Comparison of ENCODE assay signal across 2 fruit fly cellular contexts in the genomic region with DNA sequence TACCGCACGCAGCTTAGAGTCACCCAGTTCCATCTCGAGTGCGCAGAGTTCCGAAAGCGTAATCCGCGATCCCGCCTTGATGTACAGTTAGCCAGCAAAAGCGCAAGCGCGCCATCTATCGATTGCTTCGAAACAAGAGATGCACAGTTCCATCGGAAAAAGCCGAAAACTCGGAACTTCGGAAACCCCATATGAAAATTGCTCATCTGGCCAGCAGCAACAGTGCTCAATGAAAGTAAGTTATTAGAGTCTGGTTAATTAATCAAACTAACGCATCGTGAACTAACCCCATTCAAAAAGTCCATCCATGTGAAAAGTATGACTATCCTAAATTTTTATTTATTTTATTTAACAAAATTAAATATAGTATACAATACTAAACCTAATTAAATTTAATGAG.
TF ChIP-seq lines count a peak whose summit lies in the region.

A gene (minus strand): TSS at position 101 of the 400 bp plus-strand sequence.

- TF ChIP-seq CTCF in whole organism, embryonic (GFP tag; optimal IDR thresholded peaks at IDR 0.05; lab: Kevin White, UChicago) = peak; percentile 83

TF ChIP-seq in whole organism, adult, 20 proteins besides CTCF, POLR2A, EP300 and RAD21:
- TF ChIP-seq CG11617 (GFP tag; optimal IDR thresholded peaks at IDR 0.05; lab: Kevin White, UChicago) (no peak), pad (GFP tag; optimal IDR thresholded peaks at IDR 0.05; lab: Kevin White, UChicago) (peak; percentile 16)

TF ChIP-seq in whole organism, embryonic, 481 proteins besides CTCF, POLR2A, EP300 and RAD21:
- TF ChIP-seq CG13287 (GFP tag; IDR thresholded peaks at IDR 0.05; lab: Robert Waterston, UW; ENCODE audit: partially characterized antibody) (no peak), NfI (GFP tag; optimal IDR thresholded peaks at IDR 0.05; lab: Kevin White, UChicago) (no peak), ci (GFP tag; IDR thresholded peaks at IDR 0.05; lab: Robert Waterston, UW) (no peak), Trl (optimal IDR thresholded peaks at IDR 0.05; lab: Kevin White, UChicago) (no peak), Trl (GFP tag; optimal IDR thresholded peaks at IDR 0.05; lab: Kevin White, UChicago) (no peak), Mrtf (GFP tag; IDR thresholded peaks at IDR 0.05; lab: Robert Waterston, UW) (no peak), CG6654 (GFP tag; optimal IDR thresholded peaks at IDR 0.05; lab: Kevin White, UChicago) (no peak), Mad (GFP tag; optimal IDR thresholded peaks at IDR 0.05; lab: Kevin White, UChicago) (no peak), CG14050 (GFP tag; IDR thresholded peaks at IDR 0.05; lab: Robert Waterston, UW) (no peak)
